Fruit fly (Drosophila melanogaster): ENCODE results near the gene AnxB10.

The AnxB10 gene

dm6 chrX:20166484-20167038 lies 6.8 kb downstream of the AnxB10 start, which contains the start of gene CG9577:
Gene CG9577, plus strand, starts transcription at chrX:20166673.
- TF ChIP-seq sim (GFP tag; IDR thresholded peaks at IDR 0.05) (no peak), CG5245 (GFP tag; optimal IDR thresholded peaks at IDR 0.05) (no peak), tx (GFP tag; optimal IDR thresholded peaks at IDR 0.05) (no peak), CG11247 (GFP tag; IDR thresholded peaks at IDR 0.05) (no peak), cad (GFP tag; optimal IDR thresholded peaks at IDR 0.05) (no peak), ssp (GFP tag; IDR thresholded peaks at IDR 0.05) (no peak), Hand (GFP tag; optimal IDR thresholded peaks at IDR 0.05) (no peak), CG9437 (GFP tag; optimal IDR thresholded peaks at IDR 0.05) (no peak), Dp (GFP tag; optimal IDR thresholded peaks at IDR 0.05) (peak; percentile 83), CG13287 (GFP tag; IDR thresholded peaks at IDR 0.05; ENCODE audit: partially characterized antibody) (peak; percentile 27), CG17361 (GFP tag; IDR thresholded peaks at IDR 0.05) (no peak), CG15514 (GFP tag; optimal IDR thresholded peaks at IDR 0.05) (no peak), CG1603 (tag; optimal IDR thresholded peaks at IDR 0.05) (peak; percentile 81), corto (GFP tag; optimal IDR thresholded peaks at IDR 0.05) (no peak), CG10209 (GFP tag; optimal IDR thresholded peaks at IDR 0.05) (no peak), sima (GFP tag; optimal IDR thresholded peaks at IDR 0.05) (no peak), bab2 (GFP tag; optimal IDR thresholded peaks at IDR 0.05) (no peak), ERR (GFP tag; optimal IDR thresholded peaks at IDR 0.05) (no peak), CG34224 (GFP tag; IDR thresholded peaks at IDR 0.05; ENCODE audit: partially characterized antibody) (no peak), CG7786 (GFP tag; optimal IDR thresholded peaks at IDR 0.05) (no peak), CG33213 (GFP tag; optimal IDR thresholded peaks at IDR 0.05) (no peak), CG11456 (GFP tag; IDR thresholded peaks at IDR 0.05) (no peak), CG31224 (GFP tag; IDR thresholded peaks at IDR 0.05) (no peak), twi (tag; optimal IDR thresholded peaks at IDR 0.05) (no peak), tio (GFP tag; optimal IDR thresholded peaks at IDR 0.05) (no peak), nom (GFP tag; optimal IDR thresholded peaks at IDR 0.05) (peak; percentile 98), mirr (GFP tag; optimal IDR thresholded peaks at IDR 0.05) (no peak), Med (GFP tag) (peak; percentile 38), Trl (optimal IDR thresholded peaks at IDR 0.05) (no peak), Trl (GFP tag; optimal IDR thresholded peaks at IDR 0.05) (no peak), CG43689 (GFP tag; IDR thresholded peaks at IDR 0.05) (no peak), CG17829 (tag; optimal IDR thresholded peaks at IDR 0.05) (no peak), TFAM (GFP tag; optimal IDR thresholded peaks at IDR 0.05) (no peak), ewg (GFP tag; optimal IDR thresholded peaks at IDR 0.05) (no peak), CG12391 (tag; optimal IDR thresholded peaks at IDR 0.05) (no peak), Adf1 (GFP tag; IDR thresholded peaks at IDR 0.05) (no peak), mam (GFP tag; optimal IDR thresholded peaks at IDR 0.05) (no peak), CG6683 (GFP tag; optimal IDR thresholded peaks at IDR 0.05) (no peak), Dref (GFP tag; IDR thresholded peaks at IDR 0.05) (peak; percentile 48), CG8388 (GFP tag; optimal IDR thresholded peaks at IDR 0.05) (no peak), Side (GFP tag; optimal IDR thresholded peaks at IDR 0.05) (no peak), Camta (GFP tag; optimal IDR thresholded peaks at IDR 0.05) (no peak), pzg (GFP tag; optimal IDR thresholded peaks at IDR 0.05) (peak; percentile 22), Aef1 (GFP tag; IDR thresholded peaks at IDR 0.05) (no peak), unc-4 (GFP tag; IDR thresholded peaks at IDR 0.05; ENCODE audit: partially characterized antibody) (no peak), CG2889 (GFP tag; IDR thresholded peaks at IDR 0.05) (no peak), Ssrp (tag; optimal IDR thresholded peaks at IDR 0.05) (no peak), dysf (GFP tag; IDR thresholded peaks at IDR 0.05) (no peak), hth (optimal IDR thresholded peaks at IDR 0.05) (no peak), Poxn (GFP tag; IDR thresholded peaks at IDR 0.05) (no peak), CG15073 (GFP tag; optimal IDR thresholded peaks at IDR 0.05) (no peak), scrt (GFP tag; optimal IDR thresholded peaks at IDR 0.05) (peak; percentile 69), yki (optimal IDR thresholded peaks at IDR 0.05) (no peak)

All from whole organism, embryonic.